Worm (Caenorhabditis elegans) whole organism, L1 larva: ENCODE results near the gene F17E9.16.

ENCODE experiments used
- elt-2 ChIP-seq: sonication (generic microtip); optimal IDR thresholded peaks from 2 replicates; lab custom pipeline; 2016; ENCODE audit warnings: missing genetic modification characterization, mild to moderate bottlenecking, inconsistent platforms, missing compliant biosample characterization, missing genetic modification reagents
- fkh-4 ChIP-seq: sonication (generic microtip); optimal IDR thresholded peaks from 2 replicates; lab custom pipeline; 2016; ENCODE audit warnings: missing compliant biosample characterization, missing genetic modification characterization, borderline replicate concordance
- fos-1 ChIP-seq: fragments of 150-350 bp; optimal IDR thresholded peaks from 2 replicates; lab custom pipeline; 2014; ENCODE audit warnings: missing biosample characterization, missing genetic modification characterization
- lin-13 ChIP-seq: fragments of 150-350 bp; optimal IDR thresholded peaks from 2 replicates; lab custom pipeline; 2014; ENCODE audit warnings: missing biosample characterization, missing genetic modification reagents, missing genetic modification characterization
- lin-15B ChIP-seq: fragments of 150-350 bp; sonication (generic microtip); optimal IDR thresholded peaks from 3 replicates; lab custom pipeline; 2014; ENCODE audit warnings: missing biosample characterization, missing genetic modification characterization
- lin-39 ChIP-seq: fragments of 150-350 bp; optimal IDR thresholded peaks from 2 replicates; lab custom pipeline; 2014; ENCODE audit warnings: missing biosample characterization, missing genetic modification reagents, missing genetic modification characterization
- sptf-1 ChIP-seq: fragments of 150-350 bp; optimal IDR thresholded peaks from 2 replicates; lab custom pipeline; 2014; ENCODE audit warnings: missing biosample characterization, missing genetic modification characterization
- unc-62 ChIP-seq: fragments of 150-350 bp; optimal IDR thresholded peaks from 2 replicates; lab custom pipeline; 2014; ENCODE audit warnings: missing biosample characterization, missing genetic modification reagents, missing genetic modification characterization
- zip-4 ChIP-seq: fragments of 200-800 bp; sonication (Bioruptor generic); optimal IDR thresholded peaks from 2 replicates; lab custom pipeline; 2018; ENCODE audit warnings: mild to moderate bottlenecking, missing genetic modification characterization, moderate library complexity, missing compliant biosample characterization
- ztf-11 ChIP-seq, 2 experiments: sonication (generic microtip); optimal IDR thresholded peaks; 2 replicates each; lab custom pipeline; 2016 to 2017; ENCODE audit warnings: missing genetic modification characterization in 2 of 2, missing biosample characterization in 1 of 2, missing compliant biosample characterization in 1 of 2

DNA sequence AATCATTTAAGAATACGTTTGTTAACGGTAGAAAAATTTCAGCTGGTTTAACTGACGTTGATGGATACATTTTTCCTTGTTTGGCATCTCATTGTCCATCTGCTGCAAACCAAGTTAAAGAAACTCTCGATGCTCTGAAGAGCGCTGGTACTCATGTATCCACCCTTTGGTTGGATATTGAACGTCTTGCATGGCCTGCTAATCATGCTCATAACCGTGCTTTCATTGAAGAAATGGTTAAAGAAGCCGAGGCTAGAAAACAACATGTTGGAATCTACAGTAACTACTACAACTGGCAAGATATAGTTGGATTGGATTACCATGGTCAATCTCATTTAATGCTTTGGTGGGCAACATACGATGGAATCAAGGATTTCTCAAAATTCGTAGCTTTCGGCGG, 19.1 kb upstream of the F17E9.16 start:
- TF ChIP-seq ztf-11 (tag; optimal IDR thresholded peaks at IDR 0.05; lab: Kevin White, UChicago) (no peak), elt-2 (tag; lab: Kevin White, UChicago) (no peak), lin-39 (tag; lab: Kevin White, UChicago) (no peak), lin-15B (tag; lab: Kevin White, UChicago) (no peak), fos-1 (tag; lab: Kevin White, UChicago) (no peak), unc-62 (GFP tag; lab: Kevin White, UChicago) (no peak), lin-13 (GFP tag; lab: Kevin White, UChicago) (no peak), zip-4 (GFP tag; lab: Kevin White, UChicago) (no peak), sptf-1 (tag; lab: Kevin White, UChicago) (no peak), fkh-4 (tag; lab: Kevin White, UChicago) (no peak)
